Worm (Caenorhabditis elegans) whole organism, L3 larva: ENCODE results near the gene pxl-1.

ENCODE experiments used
- R02D3.7 ChIP-seq: fragments of 150-350 bp; optimal IDR thresholded peaks from 2 replicates; lab custom pipeline; 2014; ENCODE audit warnings: missing biosample characterization, missing genetic modification characterization
- ama-1 ChIP-seq: fragments of 150-350 bp; optimal IDR thresholded peaks from 2 replicates; lab custom pipeline; 2018
- ceh-16 ChIP-seq: sonication (generic microtip); optimal IDR thresholded peaks from 2 replicates; lab custom pipeline; 2017; ENCODE audit warnings: missing biosample characterization, missing genetic modification characterization
- ceh-28 ChIP-seq: fragments of 150-350 bp; optimal IDR thresholded peaks from 2 replicates; lab custom pipeline; 2014; ENCODE audit warnings: missing biosample characterization, missing genetic modification reagents, missing genetic modification characterization
- ceh-82 ChIP-seq: fragments of 150-350 bp; optimal IDR thresholded peaks from 2 replicates; lab custom pipeline; 2014; ENCODE audit warnings: missing biosample characterization, missing genetic modification characterization
- egl-27 ChIP-seq: sonication (generic microtip); optimal IDR thresholded peaks from 4 replicates; lab custom pipeline; 2017; ENCODE audit warnings: missing biosample characterization, missing genetic modification reagents, missing genetic modification characterization
- elt-1 ChIP-seq: fragments of 150-350 bp; optimal IDR thresholded peaks from 2 replicates; lab custom pipeline; 2014; ENCODE audit warnings: missing biosample characterization, missing genetic modification characterization
- elt-2 ChIP-seq: sonication (generic microtip); optimal IDR thresholded peaks from 2 replicates; lab custom pipeline; 2016; ENCODE audit warnings: missing genetic modification reagents, mild to moderate bottlenecking, missing genetic modification characterization, missing compliant biosample characterization
- elt-3 ChIP-seq, 3 experiments: fragments of 150-350 bp in 1 of 3; sonication (generic microtip) in 2 of 3; optimal IDR thresholded peaks; 2 replicates in 2 of 3; 4 replicates in 1 of 3; lab custom pipeline; 2014 to 2017; ENCODE audit warnings: missing biosample characterization in 3 of 3, missing genetic modification characterization in 3 of 3
- fkh-2 ChIP-seq: fragments of 150-350 bp; optimal IDR thresholded peaks from 2 replicates; lab custom pipeline; 2014; ENCODE audit warnings: missing biosample characterization, missing genetic modification reagents, missing genetic modification characterization
- fos-1 ChIP-seq: fragments of 150-350 bp; optimal IDR thresholded peaks from 2 replicates; lab custom pipeline; 2014; ENCODE audit warnings: missing biosample characterization, missing genetic modification characterization
- hmg-11 ChIP-seq: sonication (generic microtip); optimal IDR thresholded peaks from 2 replicates; lab custom pipeline; 2016; ENCODE audit warnings: missing genetic modification characterization, missing compliant biosample characterization
- lin-15B ChIP-seq: fragments of 150-350 bp; optimal IDR thresholded peaks from 2 replicates; lab custom pipeline; 2014; ENCODE audit warnings: missing biosample characterization, missing genetic modification characterization
- lin-39 ChIP-seq: fragments of 150-350 bp; optimal IDR thresholded peaks from 2 replicates; lab custom pipeline; 2018; ENCODE audit warnings: missing biosample characterization, missing genetic modification reagents, missing genetic modification characterization
- mdl-1 ChIP-seq: fragments of 150-350 bp; optimal IDR thresholded peaks from 2 replicates; lab custom pipeline; 2014; ENCODE audit warnings: missing biosample characterization, missing genetic modification characterization
- nfya-1 ChIP-seq: sonication (generic microtip); optimal IDR thresholded peaks from 2 replicates; lab custom pipeline; 2017; ENCODE audit warnings: missing genetic modification characterization, mild to moderate bottlenecking, missing compliant biosample characterization, antibody characterized with exemption, moderate library complexity; ENCODE audit not compliant: insufficient read depth
- nhr-11 ChIP-seq: fragments of 150-350 bp; optimal IDR thresholded peaks from 2 replicates; lab custom pipeline; 2014; ENCODE audit warnings: missing biosample characterization, missing genetic modification characterization
- nhr-12 ChIP-seq: fragments of 150-350 bp; optimal IDR thresholded peaks from 2 replicates; lab custom pipeline; 2014; ENCODE audit warnings: missing biosample characterization, missing genetic modification characterization
- nhr-23 ChIP-seq: fragments of 150-350 bp; optimal IDR thresholded peaks from 2 replicates; lab custom pipeline; 2014; ENCODE audit warnings: missing biosample characterization, missing genetic modification reagents, missing genetic modification characterization
- nhr-237 ChIP-seq: fragments of 150-350 bp; optimal IDR thresholded peaks from 2 replicates; lab custom pipeline; 2014; ENCODE audit warnings: missing biosample characterization, missing genetic modification characterization
- nhr-43 ChIP-seq: sonication (generic microtip); optimal IDR thresholded peaks from 2 replicates; lab custom pipeline; 2016; ENCODE audit warnings: mild to moderate bottlenecking, missing genetic modification characterization, missing compliant biosample characterization; ENCODE audit not compliant: poor library complexity, severe bottlenecking
- nhr-76 ChIP-seq: fragments of 150-350 bp; sonication (generic microtip); optimal IDR thresholded peaks from 5 replicates; lab custom pipeline; 2014; ENCODE audit warnings: missing biosample characterization, missing genetic modification characterization
- pha-4 ChIP-seq: fragments of 150-350 bp; optimal IDR thresholded peaks from 2 replicates; lab custom pipeline; 2014; ENCODE audit warnings: missing biosample characterization, missing genetic modification reagents, missing genetic modification characterization
- pqm-1 ChIP-seq: fragments of 150-350 bp; optimal IDR thresholded peaks from 2 replicates; lab custom pipeline; 2017; ENCODE audit warnings: missing biosample characterization, missing genetic modification characterization, inconsistent platforms
- skn-1 ChIP-seq: fragments of 150-350 bp; optimal IDR thresholded peaks from 2 replicates; lab custom pipeline; 2014; ENCODE audit warnings: missing biosample characterization, missing genetic modification characterization
- snpc-4 ChIP-seq: fragments of 150-350 bp; optimal IDR thresholded peaks from 2 replicates; lab custom pipeline; 2014; ENCODE audit warnings: missing biosample characterization, missing genetic modification characterization
- ztf-4 ChIP-seq: fragments of 150-350 bp; optimal IDR thresholded peaks from 2 replicates; lab custom pipeline; 2014; ENCODE audit warnings: missing biosample characterization, missing genetic modification characterization

The pxl-1 gene

ce11 chrIII:5883517-5883916 is 12.3 kb downstream of the pxl-1 start:
- TF ChIP-seq nhr-43 (tag; lab: Kevin White, UChicago) (peak; percentile 10), mdl-1 (tag; lab: Kevin White, UChicago) (no peak), nhr-11 (tag; lab: Kevin White, UChicago) (no peak), elt-3 (tag; optimal IDR thresholded peaks at IDR 0.05; lab: Kevin White, UChicago) (peak in 1 of 3 experiments; percentile 82), ztf-4 (tag; lab: Kevin White, UChicago) (no peak), ceh-16 (tag; lab: Kevin White, UChicago) (no peak), elt-1 (tag; lab: Kevin White, UChicago) (no peak), skn-1 (tag; lab: Kevin White, UChicago) (no peak)

DNA sequence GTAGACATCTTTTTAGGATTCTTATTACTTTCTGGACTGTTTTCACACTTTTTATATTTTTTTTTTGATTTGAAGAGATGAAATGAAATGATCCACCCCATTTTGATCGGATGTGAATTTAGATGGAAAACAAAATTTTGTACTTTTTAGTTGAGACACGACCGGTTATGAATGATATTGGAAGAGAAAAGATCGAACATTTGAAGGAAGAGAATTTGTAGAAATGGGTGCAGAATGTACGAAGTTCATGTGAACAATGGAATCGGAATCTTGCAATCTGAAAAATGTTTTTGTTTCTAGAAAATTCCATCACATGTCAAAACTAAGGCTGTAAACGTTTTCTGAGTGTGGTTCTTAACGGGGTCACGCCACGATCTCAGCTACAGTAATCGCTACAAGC is 13.0 kb downstream of the pxl-1 start, which contains the start of gene F01F1.14:
Gene F01F1.14 (minus strand): TSS at position 101 of the 400 bp plus-strand sequence.
- TF ChIP-seq pqm-1: no peak
- TF ChIP-seq mdl-1 (tag; lab: Kevin White, UChicago): no peak
- TF ChIP-seq R02D3.7 (tag; lab: Kevin White, UChicago): no peak
- no peak for TF ChIP-seq lin-39 (tag; lab: Kevin White, UChicago)
- no peak for TF ChIP-seq ceh-28 (tag; lab: Kevin White, UChicago)
- TF ChIP-seq lin-15B (tag; lab: Kevin White, UChicago): no peak
- TF ChIP-seq pha-4 (tag; lab: Kevin White, UChicago): no peak
- TF ChIP-seq egl-27: no peak
- TF ChIP-seq elt-2: no peak
- TF ChIP-seq ceh-82: no peak
- no peak for TF ChIP-seq fkh-2 (tag; lab: Kevin White, UChicago)
- no peak for TF ChIP-seq elt-3 (tag; optimal IDR thresholded peaks at IDR 0.05; lab: Kevin White, UChicago)
- TF ChIP-seq nhr-237: no peak

DNA sequence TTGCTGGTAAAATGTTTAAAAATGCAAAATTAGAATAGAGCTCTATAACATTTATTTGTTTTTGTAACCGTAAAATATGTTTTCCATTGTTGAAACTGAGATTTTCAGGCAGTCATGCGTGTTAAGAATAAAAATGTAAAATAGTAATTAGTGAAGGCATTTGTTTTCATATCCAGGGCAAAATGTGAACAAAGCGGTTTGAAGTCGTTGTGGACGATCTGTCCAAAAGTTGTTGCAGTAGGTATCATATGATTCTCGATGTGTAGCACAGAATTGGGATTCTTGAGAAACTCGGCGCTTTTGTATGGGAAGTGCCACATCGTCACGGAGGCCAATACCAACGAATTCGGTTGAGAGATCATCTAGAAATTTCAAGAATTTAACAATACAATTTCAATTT is 13.5 kb downstream of the pxl-1 start:
- no peak for TF ChIP-seq ceh-28 (tag; lab: Kevin White, UChicago)
- peak; percentile 17 for TF ChIP-seq ama-1 (lab: Kevin White, UChicago)

DNA sequence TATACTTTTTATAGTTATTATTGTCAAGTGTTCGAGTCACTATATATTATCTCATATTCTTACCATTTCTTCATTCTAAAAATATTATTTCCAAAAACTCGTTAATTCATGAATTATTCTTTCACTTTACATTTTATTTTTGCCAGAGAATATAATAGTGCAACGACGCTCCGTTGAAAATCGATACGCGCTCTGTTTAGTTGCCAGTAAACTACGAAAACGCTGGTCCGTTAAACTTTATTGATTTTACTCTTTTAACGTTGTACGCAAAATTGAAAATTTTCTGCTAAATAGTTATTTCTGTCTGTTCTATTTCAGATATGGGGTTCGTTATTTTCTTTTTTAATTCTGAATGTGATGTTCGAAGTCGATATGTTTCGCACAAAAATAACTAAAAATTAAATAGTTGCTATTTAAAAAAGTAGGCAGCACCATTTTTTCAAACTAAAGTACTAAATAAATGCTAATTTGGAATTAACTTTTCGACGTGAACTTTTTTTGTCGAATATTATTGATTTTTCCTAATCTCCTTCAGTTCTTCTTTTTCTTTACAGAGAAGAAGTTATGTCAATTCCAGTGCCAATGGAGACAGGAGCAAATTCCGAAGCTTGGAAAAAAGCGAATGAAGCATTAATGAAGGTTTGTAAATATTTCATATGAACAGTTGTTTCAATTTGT is 16.4 kb downstream of the pxl-1 start, which contains the start of gene hpo-10:
Gene hpo-10 (plus strand): TSS at position 199 of the 678 bp plus-strand sequence.
- no peak for TF ChIP-seq fkh-2 (tag; lab: Kevin White, UChicago)
- peak; percentile 63 for TF ChIP-seq ama-1 (lab: Kevin White, UChicago)
- TF ChIP-seq nfya-1 (tag; lab: Kevin White, UChicago): peak; percentile 51
- peak; percentile 19 for TF ChIP-seq snpc-4
- peak; percentile 52 for TF ChIP-seq ceh-28 (tag; lab: Kevin White, UChicago)
- TF ChIP-seq hmg-11 (tag; lab: Kevin White, UChicago): no peak
- TF ChIP-seq nhr-76 (tag; lab: Kevin White, UChicago): no peak
- no peak for TF ChIP-seq R02D3.7 (tag; lab: Kevin White, UChicago)
- peak; percentile 23 for TF ChIP-seq lin-15B (tag; lab: Kevin White, UChicago)
- peak; percentile 24 for TF ChIP-seq nhr-23 (tag; lab: Kevin White, UChicago)
- TF ChIP-seq elt-2: peak; percentile 20

DNA sequence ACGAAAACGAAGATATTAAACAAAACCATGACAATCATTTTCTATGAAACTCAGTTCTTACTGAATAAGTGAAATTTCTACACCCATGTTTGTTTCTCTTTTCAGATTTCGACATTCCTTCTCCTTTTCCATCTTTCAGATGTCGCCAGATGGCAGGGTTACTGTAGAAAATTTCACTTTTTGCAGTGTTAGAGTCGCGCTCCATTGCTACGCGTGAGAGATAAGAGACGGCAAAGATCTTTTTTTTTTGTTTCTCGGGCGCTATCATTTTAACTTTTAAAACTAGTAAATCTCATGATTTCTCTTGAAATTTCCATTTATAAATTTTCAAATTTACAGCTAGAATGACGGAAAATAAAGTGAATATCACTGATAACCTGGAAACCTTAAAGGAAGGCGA is 17.6 kb downstream of the pxl-1 start, which contains the start of the genes mig-21 and F01F1.2:
Gene mig-21 (minus strand): TSS at position 166 of the 400 bp plus-strand sequence.
Gene F01F1.2 (plus strand): TSS at position 340 of the 400 bp plus-strand sequence.
- TF ChIP-seq nhr-11 (tag; lab: Kevin White, UChicago) (no peak), fos-1 (tag; lab: Kevin White, UChicago) (no peak), nfya-1 (tag; lab: Kevin White, UChicago) (peak; percentile 34), pha-4 (tag; lab: Kevin White, UChicago) (peak; percentile 12), lin-15B (tag; lab: Kevin White, UChicago) (peak; percentile 27)

DNA sequence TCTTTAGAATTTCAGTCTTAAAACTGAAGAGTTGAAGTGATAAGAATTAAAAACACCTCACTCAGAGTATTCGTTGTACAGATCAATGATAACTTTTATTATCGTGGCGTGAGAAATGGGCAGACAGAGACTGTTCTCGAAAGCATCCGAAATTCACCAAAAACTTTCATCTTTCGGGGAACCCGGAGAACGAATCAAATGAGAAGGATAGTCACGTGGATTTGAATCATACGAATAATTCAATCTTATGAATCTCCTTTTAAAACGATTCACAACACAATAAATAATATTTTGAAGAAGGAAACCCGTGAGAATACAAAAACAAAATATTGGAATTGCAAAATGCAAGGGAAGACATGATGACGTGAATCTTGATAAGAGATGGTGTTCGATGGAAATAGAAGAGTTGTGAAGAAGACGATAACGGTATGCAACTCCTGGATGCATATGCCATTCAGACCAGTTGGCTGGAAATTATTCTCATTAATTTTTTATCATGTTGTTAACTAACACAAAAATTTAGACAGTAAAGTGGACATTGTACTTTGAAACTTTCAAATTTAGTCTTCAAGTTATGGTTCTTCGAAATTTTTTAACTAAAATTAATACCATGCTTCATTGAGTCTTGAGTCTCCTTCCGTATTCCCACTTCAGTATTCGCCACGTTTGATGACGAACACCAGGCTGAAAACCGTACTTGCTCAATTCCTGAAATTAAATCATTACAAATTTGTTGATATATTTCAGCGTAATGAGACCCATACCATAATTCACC is 18.8 kb downstream of the pxl-1 start:
- TF ChIP-seq nhr-23 (tag; lab: Kevin White, UChicago) (peak; percentile 10), hmg-11 (tag; lab: Kevin White, UChicago) (no peak), elt-2 (peak; percentile 51), egl-27 (no peak), ceh-28 (tag; lab: Kevin White, UChicago) (no peak), nhr-12 (no peak), mdl-1 (tag; lab: Kevin White, UChicago) (no peak), snpc-4 (no peak)
